Fruit fly (Drosophila melanogaster) whole organism: ENCODE measurements around the gene CG11755.

Experiments used
- CG8478 ChIP-seq: fragments of >200 bp; optimal IDR thresholded peaks from 2 replicates; lab custom pipeline; 2018; ENCODE audit warnings: inconsistent platforms
- Dll ChIP-seq: fragments of >200 bp; optimal IDR thresholded peaks from 2 replicates; lab custom pipeline; 2017
- EcR ChIP-seq, 2 experiments: fragments of >200 bp; optimal IDR thresholded peaks; 2 replicates each; lab custom pipeline; 2017; ENCODE audit warnings: missing biosample characterization in 2 of 2, missing genetic modification characterization in 2 of 2, missing genetic modification reagents in 2 of 2
- pan ChIP-seq: fragments of >200 bp; optimal IDR thresholded peaks from 2 replicates; lab custom pipeline; 2017
- psq ChIP-seq: fragments of >200 bp; optimal IDR thresholded peaks from 2 replicates; lab custom pipeline; 2017
- usp ChIP-seq: fragments of >200 bp; optimal IDR thresholded peaks from 2 replicates; lab custom pipeline; 2017; ENCODE audit warnings: missing biosample characterization, missing genetic modification characterization, mixed read lengths

CG11755 gene

DNA sequence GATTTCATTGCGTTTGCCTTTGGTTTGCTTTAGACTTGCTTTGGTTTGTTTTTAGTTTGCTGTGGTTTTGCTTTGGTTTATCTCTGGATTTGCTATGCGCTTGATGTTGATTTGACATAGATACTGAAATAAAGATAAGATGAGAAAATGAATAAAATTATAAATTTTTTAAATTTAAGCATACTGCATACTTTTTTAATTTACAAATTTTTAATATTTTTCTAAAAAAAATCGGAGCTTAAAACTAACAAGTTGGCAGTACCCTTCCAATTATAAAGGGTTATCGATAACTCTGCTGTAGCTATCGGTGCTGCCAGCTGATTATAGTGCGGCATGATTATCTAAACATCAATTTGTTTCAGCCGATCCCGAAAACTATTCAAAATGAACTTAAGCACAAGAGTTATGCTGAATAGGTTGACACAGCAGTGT lies 2.9 kb upstream of the CG11755 start, which contains the start of gene mRpL19:
Gene mRpL19, plus strand, starts transcription at position 307 of the 432 bp plus-strand sequence.
- TF ChIP-seq pan (no peak), CG8478 (lab: Kevin White, UChicago) (no peak), psq (lab: Kevin White, UChicago) (no peak), usp (no peak), EcR (GFP tag; optimal IDR thresholded peaks at IDR 0.05; lab: Kevin White, UChicago) (no peak), Dll (lab: Kevin White, UChicago) (no peak)

DNA sequence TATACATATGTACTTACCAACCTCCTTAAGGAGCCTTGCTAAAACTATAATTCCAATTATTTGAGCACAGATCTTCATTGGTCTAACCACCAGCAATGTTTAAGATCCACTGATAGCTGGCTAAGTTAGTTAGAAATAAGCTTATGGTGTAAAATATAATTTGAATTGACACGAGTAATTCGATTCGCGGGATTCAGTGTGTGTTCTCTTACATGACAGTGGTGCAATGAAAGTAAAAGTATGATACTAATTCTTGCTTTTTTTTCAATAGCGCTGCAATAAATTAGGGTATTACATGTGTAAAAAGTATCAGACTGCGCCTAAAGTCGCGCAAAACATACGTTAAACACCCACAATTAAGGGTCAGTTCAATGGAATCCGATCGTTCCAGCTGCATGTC lies 3.2 kb downstream of the CG11755 start, which contains the start of gene CG33325:
Gene CG33325, minus strand, starts transcription at position 101 of the 400 bp plus-strand sequence.
- TF ChIP-seq CG8478 (lab: Kevin White, UChicago) (no peak), psq (lab: Kevin White, UChicago) (no peak), EcR (GFP tag; optimal IDR thresholded peaks at IDR 0.05; lab: Kevin White, UChicago) (no peak), Dll (lab: Kevin White, UChicago) (no peak), pan (no peak)

dm6 chr3R:8680611-8681010 lies 3.9 kb downstream of the CG11755 start:
- TF ChIP-seq CG8478 (lab: Kevin White, UChicago): no peak
- TF ChIP-seq EcR (GFP tag; optimal IDR thresholded peaks at IDR 0.05; lab: Kevin White, UChicago): no peak
- no peak for TF ChIP-seq usp

- TF ChIP-seq psq (lab: Kevin White, UChicago): no peak
- no peak for TF ChIP-seq Dll (lab: Kevin White, UChicago)
- TF ChIP-seq usp: no peak
- no peak for TF ChIP-seq EcR (GFP tag; optimal IDR thresholded peaks at IDR 0.05; lab: Kevin White, UChicago)
Observed at dm6 chr3R:8683280-8683679, 6.6 kb downstream of the CG11755 start.

DNA sequence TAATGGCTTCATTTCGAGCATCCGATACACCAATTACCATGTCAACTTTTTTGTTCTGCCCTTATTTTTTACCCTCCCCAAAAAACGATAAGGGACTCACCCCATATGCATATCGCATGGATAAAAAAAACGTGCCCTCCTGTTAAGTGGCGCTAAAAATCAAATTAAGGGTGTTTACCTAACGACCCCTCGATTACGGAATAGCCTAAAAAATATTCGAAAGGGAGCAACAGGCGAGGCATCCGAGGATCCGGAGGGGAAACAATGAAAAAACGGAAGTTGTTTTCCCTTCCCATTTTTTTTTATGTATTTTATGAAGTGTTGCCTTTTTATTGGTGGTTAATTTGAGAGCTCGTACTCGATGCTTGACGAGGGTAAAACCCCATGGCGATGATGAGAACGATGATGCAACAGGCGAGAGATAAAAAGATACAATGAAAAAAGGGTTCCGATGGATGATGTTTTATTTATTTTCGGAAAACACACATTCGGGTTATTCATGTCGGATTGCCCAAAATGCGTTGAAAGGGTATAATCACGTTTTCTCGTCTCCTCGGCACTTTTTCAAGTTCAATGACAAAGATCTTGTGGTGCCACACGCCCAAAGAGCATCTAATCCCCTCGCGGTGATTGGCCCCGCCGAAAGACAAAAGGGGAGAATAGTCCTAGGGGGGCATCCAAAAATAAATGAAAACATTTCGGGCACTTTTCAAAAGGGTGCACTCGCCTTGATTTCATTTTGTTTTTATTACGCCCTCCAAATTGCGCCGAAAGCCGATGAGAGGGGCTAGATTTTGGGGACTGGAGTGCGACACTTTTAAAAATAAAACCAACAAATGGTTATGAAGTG lies 7.8 kb downstream of the CG11755 start, which contains the start of gene CG44227:
Gene CG44227, minus strand, starts transcription at position 849 of the 850 bp plus-strand sequence.
- no peak for TF ChIP-seq psq (lab: Kevin White, UChicago)

- TF ChIP-seq pan: no peak
- TF ChIP-seq usp: no peak
- TF ChIP-seq EcR (GFP tag; optimal IDR thresholded peaks at IDR 0.05; lab: Kevin White, UChicago): no peak
- TF ChIP-seq Dll (lab: Kevin White, UChicago): no peak
- TF ChIP-seq CG8478 (lab: Kevin White, UChicago): no peak
- no peak for TF ChIP-seq psq (lab: Kevin White, UChicago)
Observed at dm6 chr3R:8686446-8686845, 9.7 kb downstream of the CG11755 start.

DNA sequence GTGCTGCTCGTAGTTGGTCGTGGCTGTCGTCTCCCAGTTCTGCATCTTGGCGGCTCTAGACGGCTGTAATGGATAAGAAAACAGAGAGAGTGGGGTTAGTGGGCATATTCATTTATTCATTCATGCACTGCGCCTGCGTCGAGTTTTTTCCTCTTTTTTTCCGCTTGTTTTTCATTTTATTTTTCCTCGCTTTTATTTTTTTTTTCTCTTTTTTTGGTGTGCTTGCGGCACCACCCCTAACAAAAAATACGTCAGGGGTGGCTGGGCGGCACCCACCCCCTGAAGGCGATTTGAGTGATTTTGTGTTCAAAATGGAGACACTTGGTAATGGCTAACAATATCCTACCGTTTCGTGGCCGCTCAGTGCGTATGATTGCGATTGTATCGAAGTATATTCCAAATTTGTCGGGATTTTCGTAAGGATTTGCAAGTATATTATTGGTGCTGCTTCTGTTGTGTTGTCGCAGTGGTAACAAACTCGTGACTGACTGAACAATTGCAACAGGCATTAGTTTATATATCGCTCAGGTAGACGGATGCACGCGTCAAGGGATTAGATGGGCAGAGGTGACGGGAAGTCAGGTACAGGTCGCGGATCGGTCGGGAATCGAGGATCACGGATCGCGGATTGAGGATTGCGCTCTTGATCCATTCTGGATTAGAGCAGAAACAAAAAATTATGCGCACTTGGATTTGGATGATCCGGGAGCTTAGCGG lies 17.6 kb downstream of the CG11755 start:
- TF ChIP-seq psq (lab: Kevin White, UChicago) (no peak), CG8478 (lab: Kevin White, UChicago) (no peak), Dll (lab: Kevin White, UChicago) (no peak), usp (no peak)

DNA sequence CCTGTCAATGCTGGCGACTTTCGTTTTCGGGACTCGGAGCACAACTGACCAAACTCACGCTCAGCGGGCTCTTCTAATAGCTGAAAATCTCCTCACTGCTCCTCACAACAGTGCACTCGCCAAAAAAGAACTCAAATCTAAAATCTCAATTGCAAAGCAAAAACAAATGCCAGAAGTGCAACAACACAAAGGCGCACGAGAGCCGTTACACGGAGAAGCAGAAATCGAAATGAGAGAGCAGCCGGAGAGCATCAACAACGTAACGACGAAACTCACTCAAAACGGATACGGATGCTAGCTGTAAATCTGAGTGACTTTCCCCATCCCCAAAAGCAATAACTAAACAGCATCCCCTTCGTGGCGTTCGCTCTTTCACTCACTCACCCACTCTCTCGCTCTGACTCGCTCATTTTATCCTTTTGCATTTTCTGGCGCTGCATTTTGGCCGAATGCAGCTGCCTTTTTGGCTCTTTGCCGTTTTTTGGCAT lies 21.1 kb downstream of the CG11755 start, which contains the start of gene hb:
Gene hb, minus strand, starts transcription at position 51 of the 488 bp plus-strand sequence.
- TF ChIP-seq usp: no peak
- TF ChIP-seq psq (lab: Kevin White, UChicago): no peak
- no peak for TF ChIP-seq CG8478 (lab: Kevin White, UChicago)
- no peak for TF ChIP-seq pan
- no peak for TF ChIP-seq Dll (lab: Kevin White, UChicago)
- TF ChIP-seq EcR (GFP tag; optimal IDR thresholded peaks at IDR 0.05; lab: Kevin White, UChicago): no peak

- TF ChIP-seq usp (no peak), psq (lab: Kevin White, UChicago) (no peak), pan (no peak), Dll (lab: Kevin White, UChicago) (no peak), EcR (GFP tag; optimal IDR thresholded peaks at IDR 0.05; lab: Kevin White, UChicago) (no peak)
Observed at dm6 chr3R:8699230-8699629, 22.5 kb downstream of the CG11755 start.

- TF ChIP-seq CG8478 (lab: Kevin White, UChicago) (no peak), psq (lab: Kevin White, UChicago) (no peak), pan (no peak), usp (no peak), Dll (lab: Kevin White, UChicago) (no peak), EcR (GFP tag; optimal IDR thresholded peaks at IDR 0.05; lab: Kevin White, UChicago) (no peak)
Observed at dm6 chr3R:8700660-8701059, 23.9 kb downstream of the CG11755 start.

dm6 chr3R:8701197-8701596 lies 24.5 kb downstream of the CG11755 start:
- no peak for TF ChIP-seq usp
- no peak for TF ChIP-seq Dll (lab: Kevin White, UChicago)
- TF ChIP-seq psq (lab: Kevin White, UChicago): no peak
- TF ChIP-seq EcR (GFP tag; optimal IDR thresholded peaks at IDR 0.05; lab: Kevin White, UChicago): no peak
- TF ChIP-seq CG8478 (lab: Kevin White, UChicago): no peak
- TF ChIP-seq pan: no peak

DNA sequence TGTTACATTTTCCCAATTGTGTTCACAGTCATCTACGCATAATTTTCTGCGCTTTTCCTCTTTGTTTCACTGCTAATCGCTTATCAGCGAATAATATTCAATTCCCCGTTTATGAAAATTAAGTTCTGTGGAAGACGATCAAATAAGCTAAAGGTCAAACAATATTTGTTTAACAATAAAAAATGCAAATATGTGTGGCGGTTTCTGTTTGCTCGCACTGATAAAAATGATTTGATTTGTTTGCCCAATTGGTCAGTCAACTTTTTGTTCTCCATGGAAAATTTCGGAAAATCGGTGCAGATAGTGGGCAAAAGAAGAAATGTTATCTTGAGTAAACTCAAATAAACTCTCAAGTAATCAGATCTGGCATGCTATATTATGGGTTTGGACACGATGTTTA lies 28.0 kb downstream of the CG11755 start:
- no peak for TF ChIP-seq pan
- TF ChIP-seq CG8478 (lab: Kevin White, UChicago): no peak
- no peak for TF ChIP-seq usp
- no peak for TF ChIP-seq Dll (lab: Kevin White, UChicago)
- TF ChIP-seq EcR (GFP tag; optimal IDR thresholded peaks at IDR 0.05; lab: Kevin White, UChicago): no peak
- TF ChIP-seq psq (lab: Kevin White, UChicago): no peak
